Worm (Caenorhabditis elegans) whole organism, L4 larva: ENCODE data around the gene Y113G7B.15.

Experiments
- fos-1 ChIP-seq: fragments of 150-350 bp; optimal IDR thresholded peaks from 2 replicates; lab custom pipeline; 2014; ENCODE audit warnings: missing biosample characterization, missing genetic modification characterization
- nhr-77 ChIP-seq: fragments of 150-350 bp; optimal IDR thresholded peaks from 2 replicates; lab custom pipeline; 2014; ENCODE audit warnings: missing biosample characterization, missing genetic modification characterization

ce11 chrV:20266992-20267391 is 33.3 kb upstream of the Y113G7B.15 start, which contains the start of gene mdt-17:
- TF ChIP-seq fos-1 (tag; lab: Kevin White, UChicago) (no peak), nhr-77 (no peak)
